Fruit fly (Drosophila melanogaster): ENCODE data around the gene kel.

The kel gene

dm6 chr2L:18184648-18185243, 46.9 kb upstream of the kel start, which contains the start of gene Ptp36E:
Gene Ptp36E, minus strand, starts transcription at chr2L:18185007.
- no peak for TF ChIP-seq CG9705 (GFP tag; optimal IDR thresholded peaks at IDR 0.05)
- TF ChIP-seq Sp1 (GFP tag; optimal IDR thresholded peaks at IDR 0.05) = peak; percentile 18
- TF ChIP-seq brk (GFP tag; optimal IDR thresholded peaks at IDR 0.05) = no peak
- peak; percentile 19 for TF ChIP-seq fru (GFP tag; optimal IDR thresholded peaks at IDR 0.05)
- peak in 1 of 2 experiments; percentile 40 for TF ChIP-seq foxo (GFP tag; optimal IDR thresholded peaks at IDR 0.05)
- TF ChIP-seq sv (GFP tag; optimal IDR thresholded peaks at IDR 0.05) = peak; percentile 11
- peak; percentile 6 for TF ChIP-seq dmrt93B (GFP tag; optimal IDR thresholded peaks at IDR 0.05)
- TF ChIP-seq HLH106 (tag; optimal IDR thresholded peaks at IDR 0.05) = peak; percentile 55

dm6 chr2L:18159172-18159571, 21.3 kb upstream of the kel start, which contains the start of gene JMJD4:
Gene JMJD4, minus strand, starts transcription at chr2L:18159272.
- TF ChIP-seq Dfd (GFP tag; optimal IDR thresholded peaks at IDR 0.05) (peak; percentile 11), lola (GFP tag; optimal IDR thresholded peaks at IDR 0.05) (no peak), Dif (GFP tag; optimal IDR thresholded peaks at IDR 0.05; ENCODE audit: partially characterized antibody) (no peak)

dm6 chr2L:18158622-18159043, 20.8 kb upstream of the kel start:
- TF ChIP-seq Myc (optimal IDR thresholded peaks at IDR 0.05) = peak; percentile 77
- no peak for TF ChIP-seq tai (GFP tag; optimal IDR thresholded peaks at IDR 0.05)

- no peak for TF ChIP-seq usp (GFP tag; optimal IDR thresholded peaks at IDR 0.05)
- TF ChIP-seq dsf (GFP tag; optimal IDR thresholded peaks at IDR 0.05; ENCODE audit: borderline replicate concordance) = no peak
- no peak for TF ChIP-seq lola (GFP tag; optimal IDR thresholded peaks at IDR 0.05)
- TF ChIP-seq dmrt93B (GFP tag; optimal IDR thresholded peaks at IDR 0.05) = no peak
- TF ChIP-seq CG32264 (GFP tag; optimal IDR thresholded peaks at IDR 0.05) = no peak
- TF ChIP-seq GATAd (GFP tag; optimal IDR thresholded peaks at IDR 0.05) = no peak
- TF ChIP-seq CG9705 (GFP tag; optimal IDR thresholded peaks at IDR 0.05) = no peak
- no peak for TF ChIP-seq woc (GFP tag; optimal IDR thresholded peaks at IDR 0.05)
- TF ChIP-seq Vsx2 (GFP tag; optimal IDR thresholded peaks at IDR 0.05; ENCODE audit: partially characterized antibody) = no peak
- TF ChIP-seq Sp1 (GFP tag; optimal IDR thresholded peaks at IDR 0.05) = no peak
- TF ChIP-seq OdsH (GFP tag; optimal IDR thresholded peaks at IDR 0.05) = no peak
- no peak for TF ChIP-seq Dfd (GFP tag; optimal IDR thresholded peaks at IDR 0.05)
- TF ChIP-seq pan (optimal IDR thresholded peaks at IDR 0.05) = no peak
- no peak for TF ChIP-seq br (GFP tag; optimal IDR thresholded peaks at IDR 0.05)
- no peak for TF ChIP-seq CrebA (GFP tag; optimal IDR thresholded peaks at IDR 0.05; ENCODE audit: borderline replicate concordance)
- no peak for TF ChIP-seq h (GFP tag; optimal IDR thresholded peaks at IDR 0.05)
Measured at dm6 chr2L:18155877-18156276, 18.0 kb upstream of the kel start, which contains the start of gene CG5783. Gene CG5783, plus strand, starts transcription at chr2L:18156043.

- no peak for TF ChIP-seq sv (GFP tag; optimal IDR thresholded peaks at IDR 0.05)
- no peak for TF ChIP-seq tai (GFP tag; optimal IDR thresholded peaks at IDR 0.05)
- TF ChIP-seq CG9705 (GFP tag; optimal IDR thresholded peaks at IDR 0.05) = no peak
- TF ChIP-seq Hnf4 (GFP tag; optimal IDR thresholded peaks at IDR 0.05) = no peak
- no peak for TF ChIP-seq sage (GFP tag; optimal IDR thresholded peaks at IDR 0.05)
- no peak for TF ChIP-seq Dif (GFP tag; optimal IDR thresholded peaks at IDR 0.05; ENCODE audit: partially characterized antibody)
- no peak for TF ChIP-seq dmrt93B (GFP tag; optimal IDR thresholded peaks at IDR 0.05)
- no peak for TF ChIP-seq Myc (optimal IDR thresholded peaks at IDR 0.05)
- TF ChIP-seq CrebA (GFP tag; optimal IDR thresholded peaks at IDR 0.05; ENCODE audit: borderline replicate concordance) = no peak
- no peak for TF ChIP-seq Abd-B (GFP tag; optimal IDR thresholded peaks at IDR 0.05)
- TF ChIP-seq N (GFP tag; optimal IDR thresholded peaks at IDR 0.05) = no peak
- TF ChIP-seq CG32264 (GFP tag; optimal IDR thresholded peaks at IDR 0.05) = no peak
- no peak for TF ChIP-seq Mio (GFP tag; optimal IDR thresholded peaks at IDR 0.05)
- TF ChIP-seq Rel (GFP tag; optimal IDR thresholded peaks at IDR 0.05) = no peak
- no peak for TF ChIP-seq Rel (tag; optimal IDR thresholded peaks at IDR 0.05)
- no peak for TF ChIP-seq br (GFP tag; optimal IDR thresholded peaks at IDR 0.05)
Measured at dm6 chr2L:18154551-18154950, 16.7 kb upstream of the kel start, which contains the start of gene CG15155. Gene CG15155, plus strand, starts transcription at chr2L:18154851.

- TF ChIP-seq fru (GFP tag; optimal IDR thresholded peaks at IDR 0.05) (peak; percentile 34), ey (GFP tag; optimal IDR thresholded peaks at IDR 0.05) (no peak), HLH106 (tag; optimal IDR thresholded peaks at IDR 0.05) (peak; percentile 28), foxo (GFP tag; optimal IDR thresholded peaks at IDR 0.05) (peak in 1 of 2 experiments; percentile 54), sage (GFP tag; optimal IDR thresholded peaks at IDR 0.05) (peak; percentile 17), Rel (GFP tag; optimal IDR thresholded peaks at IDR 0.05) (no peak), Rel (tag; optimal IDR thresholded peaks at IDR 0.05) (peak; percentile 31), Dfd (GFP tag; optimal IDR thresholded peaks at IDR 0.05) (no peak), Hnf4 (GFP tag; optimal IDR thresholded peaks at IDR 0.05) (no peak), OdsH (GFP tag; optimal IDR thresholded peaks at IDR 0.05) (peak; percentile 45), psq (GFP tag; optimal IDR thresholded peaks at IDR 0.05) (peak; percentile 0), woc (GFP tag; optimal IDR thresholded peaks at IDR 0.05) (peak; percentile 5), brk (GFP tag; optimal IDR thresholded peaks at IDR 0.05) (peak; percentile 58), rgr (GFP tag; optimal IDR thresholded peaks at IDR 0.05) (peak; percentile 60), tai (GFP tag; optimal IDR thresholded peaks at IDR 0.05) (no peak)
Measured at dm6 chr2L:18153068-18153467, 15.2 kb upstream of the kel start, which contains the start of gene CG17681. Gene CG17681, plus strand, starts transcription at chr2L:18153123.
